Fruit fly (Drosophila melanogaster) whole organism, embryonic: ENCODE results near the gene Mabi.

Experiments used
- CG10147 ChIP-seq: fragments of 200-800 bp; sonication (Bioruptor generic); optimal IDR thresholded peaks from 2 replicates; lab custom pipeline; 2019; ENCODE audit warnings: missing biosample characterization, mild to moderate bottlenecking, missing genetic modification characterization, moderate library complexity
- CG10462 ChIP-seq: fragments of 200-800 bp; sonication (Bioruptor generic); optimal IDR thresholded peaks from 2 replicates; lab custom pipeline; 2016; ENCODE audit warnings: missing biosample characterization, missing genetic modification characterization
- CG10959 ChIP-seq: fragments of 200-800 bp; sonication (Bioruptor generic); IDR thresholded peaks from 2 replicates; pipeline ENCODE4 v1.3.6; 2022; ENCODE audit warnings: missing biosample characterization, missing genetic modification characterization
- CG11247 ChIP-seq: fragments of 200-800 bp; sonication (Bioruptor generic); IDR thresholded peaks from 2 replicates; pipeline ENCODE4 v1.3.6; 2022; ENCODE audit warnings: missing biosample characterization, missing genetic modification characterization
- CG11723 ChIP-seq: fragments of 200-800 bp; sonication (Bioruptor generic); optimal IDR thresholded peaks from 2 replicates; lab custom pipeline; 2017; ENCODE audit warnings: missing biosample characterization, mild to moderate bottlenecking, missing genetic modification characterization
- CG12744 ChIP-seq: fragments of 200-800 bp; sonication (Bioruptor generic); optimal IDR thresholded peaks from 2 replicates; lab custom pipeline; 2016; ENCODE audit warnings: missing biosample characterization, missing genetic modification characterization
- CG12769 ChIP-seq: fragments of 200-800 bp; sonication (Bioruptor generic); optimal IDR thresholded peaks from 2 replicates; lab custom pipeline; 2019; ENCODE audit warnings: missing biosample characterization, mild to moderate bottlenecking, missing genetic modification characterization, moderate library complexity
- CG13123 ChIP-seq: fragments of 200-800 bp; sonication (Bioruptor generic); optimal IDR thresholded peaks from 2 replicates; lab custom pipeline; 2016; ENCODE audit warnings: missing biosample characterization, missing genetic modification characterization
- CG13424 ChIP-seq: fragments of 200-800 bp; sonication (Bioruptor generic); optimal IDR thresholded peaks from 2 replicates; lab custom pipeline; 2019; ENCODE audit warnings: missing biosample characterization, mild to moderate bottlenecking, missing genetic modification characterization, moderate library complexity
- CG14710 ChIP-seq: fragments of 200-800 bp; sonication (Bioruptor generic); optimal IDR thresholded peaks from 3 replicates; lab custom pipeline; 2019; ENCODE audit warnings: missing biosample characterization, mild to moderate bottlenecking, missing genetic modification characterization, moderate library complexity
- CG15696 ChIP-seq: fragments of 200-800 bp; sonication (Bioruptor generic); optimal IDR thresholded peaks from 2 replicates; lab custom pipeline; 2019; ENCODE audit warnings: missing biosample characterization, mild to moderate bottlenecking, missing genetic modification characterization, moderate library complexity
- CG17186 ChIP-seq: fragments of 200-800 bp; sonication (Bioruptor generic); optimal IDR thresholded peaks from 3 replicates; lab custom pipeline; 2017; ENCODE audit warnings: missing biosample characterization, missing genetic modification reagents, missing genetic modification characterization
- CG17328 ChIP-seq: fragments of 200-800 bp; sonication (Bioruptor generic); IDR thresholded peaks from 2 replicates; pipeline ENCODE4 v1.3.6; 2022; ENCODE audit warnings: missing biosample characterization, missing genetic modification characterization
- CG17612 ChIP-seq: fragments of 200-800 bp; sonication (Bioruptor generic); IDR thresholded peaks from 2 replicates; pipeline ENCODE4 v1.3.6; 2022; ENCODE audit warnings: missing biosample characterization, missing genetic modification characterization
- CG2199 ChIP-seq: fragments of 200-800 bp; sonication (Bioruptor generic); IDR thresholded peaks from 3 replicates; pipeline ENCODE4 v1.3.6; 2022; ENCODE audit warnings: missing biosample characterization, missing genetic modification characterization
- CG31388 ChIP-seq: fragments of 200-800 bp; sonication (Bioruptor generic); optimal IDR thresholded peaks from 2 replicates; lab custom pipeline; 2016; ENCODE audit warnings: missing biosample characterization, missing genetic modification characterization
- CG32772 ChIP-seq: fragments of 200-800 bp; sonication (Bioruptor generic); IDR thresholded peaks from 2 replicates; pipeline ENCODE4 v1.3.6; 2022; ENCODE audit warnings: missing biosample characterization, missing genetic modification characterization
- CG4404 ChIP-seq: fragments of 200-800 bp; sonication (Bioruptor generic); IDR thresholded peaks from 2 replicates; pipeline ENCODE4 v1.3.6; 2022; ENCODE audit warnings: missing biosample characterization, missing genetic modification characterization
- CG7271 ChIP-seq: fragments of 200-800 bp; sonication (Bioruptor generic); optimal IDR thresholded peaks from 2 replicates; lab custom pipeline; 2018; ENCODE audit warnings: missing biosample characterization, mild to moderate bottlenecking, missing genetic modification characterization, moderate library complexity
- CG7372 ChIP-seq: fragments of 200-800 bp; sonication (Bioruptor generic); IDR thresholded peaks from 2 replicates; pipeline ENCODE4 v1.3.6; 2022; ENCODE audit warnings: missing biosample characterization, missing genetic modification characterization
- CG8924 ChIP-seq: fragments of 200-800 bp; optimal IDR thresholded peaks from 3 replicates; lab custom pipeline; 2019; ENCODE audit warnings: missing biosample characterization, mild to moderate bottlenecking, missing genetic modification characterization, moderate library complexity
- CG9437 ChIP-seq: fragments of 200-800 bp; sonication (Bioruptor generic); optimal IDR thresholded peaks from 2 replicates; lab custom pipeline; 2018; ENCODE audit warnings: missing biosample characterization, mild to moderate bottlenecking, missing genetic modification characterization
- CG9727 ChIP-seq: fragments of 200-800 bp; sonication (Bioruptor generic); optimal IDR thresholded peaks from 3 replicates; lab custom pipeline; 2017; ENCODE audit warnings: missing biosample characterization, mild to moderate bottlenecking, missing genetic modification characterization
- CG9817 ChIP-seq: fragments of 200-800 bp; sonication (Bioruptor generic); optimal IDR thresholded peaks from 2 replicates; lab custom pipeline; 2018; ENCODE audit warnings: missing biosample characterization, mild to moderate bottlenecking, missing genetic modification characterization, moderate library complexity
- CoRest ChIP-seq: fragments of 200-800 bp; sonication (Bioruptor generic); optimal IDR thresholded peaks from 3 replicates; lab custom pipeline; 2018; ENCODE audit warnings: missing biosample characterization, mild to moderate bottlenecking, missing genetic modification characterization, moderate library complexity
- HLHmδ ChIP-seq: fragments of 200-800 bp; sonication (Bioruptor generic); optimal IDR thresholded peaks from 2 replicates; lab custom pipeline; 2018; ENCODE audit warnings: missing biosample characterization, mild to moderate bottlenecking, missing genetic modification characterization, moderate library complexity
- Hand ChIP-seq: fragments of 200-800 bp; sonication (Bioruptor generic); optimal IDR thresholded peaks from 2 replicates; lab custom pipeline; 2017; ENCODE audit warnings: mild to moderate bottlenecking, missing biosample characterization, missing genetic modification reagents, missing genetic modification characterization
- Hr51 ChIP-seq, 2 experiments: fragments of 200-800 bp; sonication (Bioruptor generic); optimal IDR thresholded peaks; 2 replicates in 1 of 2; 3 replicates in 1 of 2; lab custom pipeline; 2016 to 2018; ENCODE audit warnings: missing biosample characterization in 2 of 2, missing genetic modification characterization in 2 of 2, mild to moderate bottlenecking in 1 of 2, moderate library complexity in 1 of 2
- Hr78 ChIP-seq, 2 experiments: fragments of 200-800 bp in 1 of 2; fragments of >200 bp in 1 of 2; sonication (Bioruptor generic) in 1 of 2; optimal IDR thresholded peaks; 2 replicates each; lab custom pipeline; 2017 to 2019; ENCODE audit warnings: missing biosample characterization in 2 of 2, missing genetic modification characterization in 2 of 2, mild to moderate bottlenecking in 1 of 2, moderate library complexity in 1 of 2
- Meics ChIP-seq: fragments of 200-800 bp; sonication (Bioruptor generic); optimal IDR thresholded peaks from 2 replicates; lab custom pipeline; 2017; ENCODE audit warnings: missing biosample characterization, mild to moderate bottlenecking, missing genetic modification characterization
- Oaz ChIP-seq: fragments of 200-800 bp; sonication (Bioruptor generic); IDR thresholded peaks from 2 replicates; pipeline ENCODE4 v1.3.6; 2022; ENCODE audit warnings: missing biosample characterization, missing genetic modification characterization
- Rx ChIP-seq: fragments of 200-800 bp; sonication (Bioruptor generic); IDR thresholded peaks from 2 replicates; pipeline ENCODE4 v1.3.6; 2022; ENCODE audit warnings: missing biosample characterization, missing genetic modification characterization
- ap ChIP-seq: fragments of 200-800 bp; sonication (Bioruptor generic); IDR thresholded peaks from 2 replicates; pipeline ENCODE4 v1.3.6; 2022; ENCODE audit warnings: missing biosample characterization, missing genetic modification characterization
- ara ChIP-seq: fragments of 200-800 bp; sonication (Bioruptor generic); IDR thresholded peaks from 2 replicates; pipeline ENCODE4 v1.3.6; 2022; ENCODE audit warnings: missing biosample characterization, missing genetic modification characterization
- bab2 ChIP-seq: fragments of 200-800 bp; sonication (Bioruptor generic); optimal IDR thresholded peaks from 2 replicates; lab custom pipeline; 2016; ENCODE audit warnings: missing biosample characterization, missing genetic modification characterization
- bowl ChIP-seq: fragments of 200-800 bp; sonication (Bioruptor generic); IDR thresholded peaks from 2 replicates; pipeline ENCODE4 v1.3.6; 2022; ENCODE audit warnings: missing biosample characterization, missing genetic modification characterization
- bsh ChIP-seq, 2 experiments: fragments of 200-800 bp; sonication (Bioruptor generic); optimal IDR thresholded peaks; 2 replicates each; lab custom pipeline; 2017 to 2018; ENCODE audit warnings: mild to moderate bottlenecking in 2 of 2, missing biosample characterization in 2 of 2, missing genetic modification characterization in 2 of 2, moderate library complexity in 1 of 2
- chn ChIP-seq: fragments of 200-800 bp; sonication (Bioruptor generic); optimal IDR thresholded peaks from 2 replicates; lab custom pipeline; 2016; ENCODE audit warnings: missing biosample characterization, missing genetic modification characterization
- ci ChIP-seq: fragments of 200-800 bp; sonication (Bioruptor generic); IDR thresholded peaks from 3 replicates; pipeline ENCODE4 v1.3.6; 2022; ENCODE audit warnings: missing biosample characterization, missing genetic modification characterization
- corto ChIP-seq: fragments of 200-800 bp; sonication (Bioruptor generic); optimal IDR thresholded peaks from 2 replicates; lab custom pipeline; 2016; ENCODE audit warnings: missing biosample characterization, mild to moderate bottlenecking, missing genetic modification characterization, moderate library complexity
- crp ChIP-seq, 2 experiments: fragments of 200-800 bp; sonication (Bioruptor generic); optimal IDR thresholded peaks; 2 replicates in 1 of 2; 3 replicates in 1 of 2; lab custom pipeline; 2017; ENCODE audit warnings: missing biosample characterization in 2 of 2, missing genetic modification characterization in 2 of 2, mild to moderate bottlenecking in 1 of 2, moderate library complexity in 1 of 2
- gsb ChIP-seq: fragments of 200-800 bp; sonication (Bioruptor generic); IDR thresholded peaks from 2 replicates; pipeline ENCODE4 v1.3.6; 2022; ENCODE audit warnings: missing biosample characterization, missing genetic modification characterization
- jigr1 ChIP-seq: fragments of 200-800 bp; sonication (Bioruptor generic); IDR thresholded peaks from 3 replicates; pipeline ENCODE4 v1.3.6; 2022; ENCODE audit warnings: missing biosample characterization, missing genetic modification characterization
- otp ChIP-seq: fragments of 200-800 bp; sonication (Bioruptor generic); IDR thresholded peaks from 3 replicates; pipeline ENCODE4, ENCODE4 v1.3.6; 2022; ENCODE audit warnings: missing biosample characterization, missing genetic modification characterization
- peb ChIP-seq: fragments of 200-800 bp; sonication (Bioruptor generic); IDR thresholded peaks from 2 replicates; pipeline ENCODE4 v1.3.6; 2022; ENCODE audit warnings: missing biosample characterization, missing genetic modification characterization
- phol ChIP-seq: fragments of 200-800 bp; sonication (Bioruptor generic); optimal IDR thresholded peaks from 3 replicates; lab custom pipeline; 2018; ENCODE audit warnings: missing biosample characterization, mild to moderate bottlenecking, missing genetic modification characterization, moderate library complexity
- prd ChIP-seq, 3 experiments: fragments of >200 bp in 2 of 3; fragments of 200-800 bp in 1 of 3; sonication (Bioruptor generic) in 1 of 3; optimal IDR thresholded peaks in 2 of 3; IDR thresholded peaks in 1 of 3; 2 replicates in 2 of 3; 3 replicates in 1 of 3; pipeline versions ENCODE4 v1.3.6 to Lab custom; 2017 to 2022; ENCODE audit warnings: missing biosample characterization in 1 of 3, missing genetic modification characterization in 1 of 3
- sd ChIP-seq: fragments of 200-800 bp; sonication (Bioruptor generic); optimal IDR thresholded peaks from 3 replicates; lab custom pipeline; 2018; ENCODE audit warnings: missing biosample characterization, mild to moderate bottlenecking, missing genetic modification characterization, moderate library complexity
- zen2 ChIP-seq: fragments of 200-800 bp; sonication (Bioruptor generic); IDR thresholded peaks from 3 replicates; pipeline ENCODE4 v1.3.6; 2022; ENCODE audit warnings: missing biosample characterization, missing genetic modification characterization; ENCODE audit not compliant: partially characterized antibody
- zfh2 ChIP-seq: fragments of 200-800 bp; sonication (Bioruptor generic); optimal IDR thresholded peaks from 2 replicates; lab custom pipeline; 2016; ENCODE audit warnings: missing biosample characterization, missing genetic modification characterization

The Mabi gene

DNA sequence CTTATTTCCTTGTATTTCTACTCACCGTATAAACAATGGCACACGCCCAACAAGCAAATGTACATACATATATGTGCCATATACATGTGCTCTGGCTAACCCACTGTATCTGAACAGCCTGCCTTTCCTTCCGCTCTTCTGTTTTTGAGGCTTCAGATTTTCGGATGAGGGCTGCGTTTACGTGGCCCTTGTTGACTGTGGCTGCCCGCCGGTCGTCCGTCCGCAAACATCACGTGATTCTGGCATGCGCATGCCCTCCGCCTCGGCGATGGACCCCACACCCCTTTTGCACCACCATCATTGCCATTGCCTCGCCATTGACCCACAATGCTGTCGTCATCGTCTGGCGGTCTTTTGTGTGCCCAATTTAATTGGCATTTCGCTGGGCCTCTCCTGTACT is 29.2 kb downstream of the Mabi start (continued):
- 0 out of 2 replicates have a peak, but pooled peaks have one; percentile 24 for TF ChIP-seq bowl
- TF ChIP-seq Rx (GFP tag; lab: Robert Waterston, UW), result no peak
- TF ChIP-seq ap (GFP tag; lab: Robert Waterston, UW), result no peak
- peak; percentile 3 for TF ChIP-seq CG10147 (GFP tag; lab: Kevin White, UChicago)
- no peak for TF ChIP-seq CG17612
- TF ChIP-seq Meics (GFP tag; lab: Kevin White, UChicago), result no peak
- peak; percentile 85 for TF ChIP-seq CG12769 (tag; lab: Kevin White, UChicago)
- no peak for TF ChIP-seq phol
- peak; percentile 88; the same call in 2 of the 3 replicates for TF ChIP-seq CG2199
- no peak for TF ChIP-seq CG31388 (GFP tag; lab: Kevin White, UChicago)
- TF ChIP-seq bsh (GFP tag; optimal IDR thresholded peaks at IDR 0.05; lab: Kevin White, UChicago), result peak in 1 of 2 experiments; percentile 18
- peak; percentile 84 for TF ChIP-seq sd (tag; lab: Kevin White, UChicago)
- peak; percentile 84 for TF ChIP-seq HLHmδ
- peak; percentile 52; the same call in 1 of the 2 replicates for TF ChIP-seq CG17328 (GFP tag; lab: Robert Waterston, UW)
- no peak for TF ChIP-seq CG9437 (GFP tag; lab: Kevin White, UChicago)
- no peak for TF ChIP-seq CG10462 (GFP tag; lab: Kevin White, UChicago)
- peak; percentile 80; the same call in 1 of the 3 replicates for TF ChIP-seq ci (GFP tag; lab: Robert Waterston, UW)
- TF ChIP-seq CG7271 (tag; lab: Kevin White, UChicago), result no peak
- TF ChIP-seq CG11247, result no peak
- TF ChIP-seq CG14710, result peak; percentile 24
- TF ChIP-seq CG32772 (GFP tag; lab: Robert Waterston, UW), result no peak
- TF ChIP-seq CG4404 (GFP tag; lab: Robert Waterston, UW), result no peak
- no peak for TF ChIP-seq CG17186
- peak; percentile 5 for TF ChIP-seq bab2 (GFP tag; lab: Kevin White, UChicago)
- no peak for TF ChIP-seq corto (GFP tag; lab: Kevin White, UChicago)
- peak; percentile 30 for TF ChIP-seq CG11723 (GFP tag; lab: Kevin White, UChicago)
- peak in 1 of 2 experiments; percentile 17 for TF ChIP-seq Hr78 (GFP tag; optimal IDR thresholded peaks at IDR 0.05; lab: Kevin White, UChicago)
- peak; percentile 20 for TF ChIP-seq CG12744 (GFP tag; lab: Kevin White, UChicago)
- no peak for TF ChIP-seq CG9817
- TF ChIP-seq Hand, result peak; percentile 71
- TF ChIP-seq CG15696 (tag; lab: Kevin White, UChicago), result no peak
- TF ChIP-seq CG13123, result no peak
- peak; percentile 60; the same call in 1 of the 3 replicates for TF ChIP-seq otp (GFP tag; lab: Robert Waterston, UW)
- TF ChIP-seq gsb (GFP tag; lab: Robert Waterston, UW), result no peak
- TF ChIP-seq zfh2 (GFP tag; lab: Kevin White, UChicago), result no peak
- no peak for TF ChIP-seq CG10959 (GFP tag; lab: Robert Waterston, UW)
- TF ChIP-seq peb (GFP tag; lab: Robert Waterston, UW), result no peak
- no peak for TF ChIP-seq Oaz (GFP tag; lab: Robert Waterston, UW)
- no peak for TF ChIP-seq CG7372
- TF ChIP-seq jigr1, result no peak
- TF ChIP-seq CG9727 (GFP tag; lab: Kevin White, UChicago), result peak; percentile 70
- no peak for TF ChIP-seq ara (GFP tag; lab: Robert Waterston, UW)
- TF ChIP-seq prd (optimal IDR thresholded peaks at IDR 0.05; lab: Kevin White, UChicago), result no peak
- no peak for TF ChIP-seq prd (GFP tag; IDR thresholded peaks at IDR 0.05; lab: Robert Waterston, UW)
- TF ChIP-seq zen2, result no peak
- no peak for TF ChIP-seq chn
- TF ChIP-seq Hr51 (GFP tag; optimal IDR thresholded peaks at IDR 0.05; lab: Kevin White, UChicago), result no peak
- peak; percentile 29 for TF ChIP-seq CG13424 (tag; lab: Kevin White, UChicago)
- peak; percentile 23 for TF ChIP-seq CG8924 (tag; lab: Kevin White, UChicago)
- TF ChIP-seq CoRest (tag; lab: Kevin White, UChicago), result no peak
- peak in 1 of 2 experiments; percentile 7 for TF ChIP-seq crp (GFP tag; optimal IDR thresholded peaks at IDR 0.05; lab: Kevin White, UChicago)
